Worm (Caenorhabditis elegans) whole organism, young adult: Measurements from ENCODE around the gene bet-2.

ENCODE experiments used
- B0019.2 ChIP-seq: fragments of 200-800 bp; sonication (Bioruptor generic); conservative IDR thresholded peaks from 2 replicates; pipeline ENCODE4 v1.3.6; 2022; ENCODE audit warnings: missing genetic modification reagents, missing genetic modification characterization, missing compliant biosample characterization
- B0035.1 ChIP-seq: sonication (generic microtip); optimal IDR thresholded peaks from 2 replicates; lab custom pipeline; 2016; ENCODE audit warnings: missing genetic modification characterization, mild to moderate bottlenecking, missing compliant biosample characterization, missing genotype, missing genetic modification reagents
- C06A6.2 ChIP-seq: fragments of 200-800 bp; sonication (Bioruptor generic); conservative IDR thresholded peaks from 2 replicates; pipeline ENCODE4 v1.3.6; 2022; ENCODE audit warnings: missing genetic modification characterization, missing compliant biosample characterization
- C17E4.6 ChIP-seq: fragments of 200-800 bp; sonication (Bioruptor generic); IDR thresholded peaks from 2 replicates; pipeline ENCODE4 v1.3.6; 2022; ENCODE audit warnings: missing genetic modification reagents, missing genetic modification characterization, missing compliant biosample characterization
- F22D6.2 ChIP-seq: sonication (generic microtip); optimal IDR thresholded peaks from 2 replicates; lab custom pipeline; 2016; ENCODE audit warnings: mild to moderate bottlenecking, missing genetic modification characterization, missing compliant biosample characterization
- F33H1.4 ChIP-seq: fragments of 200-800 bp; sonication (Bioruptor generic); IDR thresholded peaks from 2 replicates; pipeline ENCODE4 v1.3.6; 2022; ENCODE audit warnings: missing genetic modification reagents, missing genetic modification characterization, missing compliant biosample characterization
- F55B11.4 ChIP-seq: sonication (generic microtip); optimal IDR thresholded peaks from 2 replicates; lab custom pipeline; 2016; ENCODE audit warnings: missing compliant biosample characterization, missing genetic modification characterization, borderline replicate concordance; ENCODE audit not compliant: insufficient read depth
- K11D2.4 ChIP-seq: fragments of 200-800 bp; sonication (Bioruptor generic); IDR thresholded peaks from 2 replicates; pipeline ENCODE4 v1.3.6; 2022; ENCODE audit warnings: missing genetic modification reagents, missing genetic modification characterization, missing compliant biosample characterization
- Y53G8AR.9 ChIP-seq: fragments of 200-800 bp; sonication (Bioruptor generic); conservative IDR thresholded peaks from 2 replicates; pipeline ENCODE4 v1.3.6; 2022; ENCODE audit warnings: missing genetic modification reagents, missing genetic modification characterization, missing compliant biosample characterization
- aptf-3 ChIP-seq: fragments of 200-800 bp; sonication (Bioruptor generic); IDR thresholded peaks from 2 replicates; pipeline ENCODE4 v1.3.6; 2022; ENCODE audit warnings: missing genetic modification characterization, missing compliant biosample characterization
- athp-1 ChIP-seq: sonication (generic microtip); optimal IDR thresholded peaks from 2 replicates; lab custom pipeline; 2017; ENCODE audit warnings: mild to moderate bottlenecking, missing genetic modification characterization, missing compliant biosample characterization
- bed-2 ChIP-seq: fragments of 200-800 bp; sonication (Bioruptor generic); IDR thresholded peaks from 2 replicates; pipeline ENCODE4 v1.3.6; 2022; ENCODE audit warnings: missing genetic modification reagents, missing genetic modification characterization, missing compliant biosample characterization
- ccch-3 ChIP-seq: fragments of 200-800 bp; sonication (Bioruptor generic); optimal IDR thresholded peaks from 2 replicates; lab custom pipeline; 2018; ENCODE audit warnings: mild to moderate bottlenecking, missing genetic modification characterization, missing compliant biosample characterization
- ceh-27 ChIP-seq: fragments of 200-800 bp; sonication (Bioruptor generic); optimal IDR thresholded peaks from 2 replicates; lab custom pipeline; 2018; ENCODE audit warnings: mild to moderate bottlenecking, missing genetic modification characterization, moderate library complexity, missing compliant biosample characterization
- ceh-58 ChIP-seq: fragments of 200-800 bp; sonication (Bioruptor generic); IDR thresholded peaks from 2 replicates; pipeline ENCODE4 v1.3.6; 2022; ENCODE audit warnings: missing genetic modification characterization, missing compliant biosample characterization
- ceh-79 ChIP-seq: sonication (generic microtip); optimal IDR thresholded peaks from 2 replicates; lab custom pipeline; 2017; ENCODE audit warnings: mild to moderate bottlenecking, missing genetic modification characterization, missing compliant biosample characterization
- ceh-91 ChIP-seq: fragments of 200-800 bp; sonication (Bioruptor generic); IDR thresholded peaks from 2 replicates; pipeline ENCODE4 v1.3.6; 2022; ENCODE audit warnings: missing genetic modification reagents, missing genetic modification characterization, missing compliant biosample characterization
- dox-1 ChIP-seq: fragments of 200-800 bp; sonication (Bioruptor generic); IDR thresholded peaks from 2 replicates; pipeline ENCODE4 v1.3.6; 2022; ENCODE audit warnings: missing genetic modification reagents, missing genetic modification characterization, missing compliant biosample characterization
- efl-1 ChIP-seq: fragments of 150-350 bp; optimal IDR thresholded peaks from 2 replicates; lab custom pipeline; 2014; ENCODE audit warnings: missing biosample characterization, missing genetic modification reagents, missing genetic modification characterization
- ekl-4 ChIP-seq: fragments of 200-800 bp; sonication (Bioruptor generic); IDR thresholded peaks from 2 replicates; pipeline ENCODE4 v1.3.6; 2022; ENCODE audit warnings: missing genetic modification reagents, missing genetic modification characterization, missing compliant biosample characterization
- fkh-3 ChIP-seq: sonication (generic microtip); optimal IDR thresholded peaks from 2 replicates; lab custom pipeline; 2016; ENCODE audit warnings: mild to moderate bottlenecking, missing genetic modification characterization, missing compliant biosample characterization
- gei-17 ChIP-seq: fragments of 200-800 bp; sonication (Bioruptor generic); optimal IDR thresholded peaks from 2 replicates; lab custom pipeline; 2018; ENCODE audit warnings: mild to moderate bottlenecking, missing genetic modification characterization, missing compliant biosample characterization
- him-1 ChIP-seq: sonication (generic microtip); optimal IDR thresholded peaks from 2 replicates; lab custom pipeline; 2016; ENCODE audit warnings: missing genotype, missing genetic modification reagents, missing genetic modification characterization, missing compliant biosample characterization
- hlh-12 ChIP-seq: sonication (generic microtip); optimal IDR thresholded peaks from 2 replicates; lab custom pipeline; 2016; ENCODE audit warnings: missing genetic modification characterization, missing compliant biosample characterization
- lin-26 ChIP-seq: fragments of 200-800 bp; sonication (Bioruptor generic); IDR thresholded peaks from 2 replicates; pipeline ENCODE4 v1.3.6; 2022; ENCODE audit warnings: missing genetic modification reagents, missing genetic modification characterization, missing compliant biosample characterization
- lin-40 ChIP-seq: sonication (generic microtip); optimal IDR thresholded peaks from 2 replicates; lab custom pipeline; 2016; ENCODE audit warnings: missing genetic modification characterization, mild to moderate bottlenecking, missing compliant biosample characterization, missing genotype, missing genetic modification reagents
- lsy-27 ChIP-seq: sonication (generic microtip); optimal IDR thresholded peaks from 2 replicates; lab custom pipeline; 2017; ENCODE audit warnings: missing genetic modification characterization, mild to moderate bottlenecking, missing compliant biosample characterization, antibody characterized with exemption, missing genotype, borderline replicate concordance; ENCODE audit not compliant: insufficient read depth
- mel-28 ChIP-seq: sonication (generic microtip); optimal IDR thresholded peaks from 2 replicates; lab custom pipeline; 2016; ENCODE audit warnings: borderline replicate concordance, mild to moderate bottlenecking, missing genetic modification characterization, missing compliant biosample characterization
- mxl-1 ChIP-seq: sonication (generic microtip); optimal IDR thresholded peaks from 2 replicates; lab custom pipeline; 2016; ENCODE audit warnings: missing genetic modification characterization, missing compliant biosample characterization
- nhr-120 ChIP-seq: fragments of 200-800 bp; sonication (Bioruptor generic); IDR thresholded peaks from 2 replicates; pipeline ENCODE4 v1.3.6; 2022; ENCODE audit warnings: missing genetic modification characterization, missing compliant biosample characterization
- nhr-179 ChIP-seq: sonication (generic microtip); optimal IDR thresholded peaks from 2 replicates; lab custom pipeline; 2016; ENCODE audit warnings: mild to moderate bottlenecking, missing genetic modification characterization, missing compliant biosample characterization
- nhr-80 ChIP-seq: sonication (generic microtip); optimal IDR thresholded peaks from 2 replicates; lab custom pipeline; 2016; ENCODE audit warnings: missing genetic modification characterization, missing compliant biosample characterization
- sea-2 ChIP-seq: fragments of 200-800 bp; sonication (Bioruptor generic); IDR thresholded peaks from 2 replicates; pipeline ENCODE4 v1.3.6; 2022; ENCODE audit warnings: missing genetic modification characterization, missing compliant biosample characterization
- snpc-1.3 ChIP-seq: sonication (generic microtip); optimal IDR thresholded peaks from 2 replicates; lab custom pipeline; 2017; ENCODE audit warnings: missing genetic modification characterization, mild to moderate bottlenecking, missing compliant biosample characterization, antibody characterized with exemption, moderate library complexity, missing genotype, missing genetic modification reagents; ENCODE audit not compliant: insufficient read depth
- somi-1 ChIP-seq: fragments of 200-800 bp; sonication (Bioruptor generic); optimal IDR thresholded peaks from 2 replicates; lab custom pipeline; 2018; ENCODE audit warnings: mild to moderate bottlenecking, missing genetic modification characterization, missing compliant biosample characterization
- ztf-22 ChIP-seq: fragments of 200-800 bp; sonication (Bioruptor generic); optimal IDR thresholded peaks from 2 replicates; lab custom pipeline; 2018; ENCODE audit warnings: mild to moderate bottlenecking, missing genetic modification characterization, moderate library complexity, missing compliant biosample characterization

Gene bet-2

ce11 chrX:10604386-10604785 is 35.3 kb downstream of the bet-2 start, which contains the start of gene flp-19:
Gene flp-19, plus strand, starts transcription at chrX:10604686.
- no peak for TF ChIP-seq ztf-22

ce11 chrX:10609878-10610277 is 40.8 kb downstream of the bet-2 start:
- TF ChIP-seq him-1 (tag; lab: Kevin White, UChicago) (no peak), C17E4.6 (GFP tag; lab: Robert Waterston, UW) (no peak), bed-2 (GFP tag; lab: Robert Waterston, UW) (no peak), ccch-3 (GFP tag; lab: Kevin White, UChicago) (no peak), efl-1 (GFP tag; lab: Kevin White, UChicago) (no peak), B0019.2 (GFP tag; lab: Robert Waterston, UW) (no peak), lsy-27 (tag; lab: Kevin White, UChicago) (no peak), dox-1 (GFP tag; lab: Robert Waterston, UW) (no peak), ceh-79 (tag; lab: Kevin White, UChicago) (no peak), nhr-179 (tag; lab: Kevin White, UChicago) (no peak), C06A6.2 (no peak), ceh-58 (GFP tag; lab: Robert Waterston, UW) (no peak), aptf-3 (no peak), somi-1 (GFP tag; lab: Kevin White, UChicago) (no peak), fkh-3 (no peak)

ce11 chrX:10612355-10612754 is 43.3 kb downstream of the bet-2 start:
- TF ChIP-seq K11D2.4 (GFP tag; lab: Robert Waterston, UW) (no peak), B0035.1 (no peak), F22D6.2 (tag; lab: Kevin White, UChicago) (no peak), ceh-91 (no peak), ztf-22 (no peak), F55B11.4 (tag; lab: Kevin White, UChicago) (no peak), ekl-4 (GFP tag; lab: Robert Waterston, UW) (no peak), C17E4.6 (GFP tag; lab: Robert Waterston, UW) (no peak), fkh-3 (no peak), bed-2 (GFP tag; lab: Robert Waterston, UW) (no peak), mel-28 (no peak), ceh-27 (GFP tag; lab: Kevin White, UChicago) (no peak)

- no peak for TF ChIP-seq sea-2 (GFP tag; lab: Robert Waterston, UW)
- TF ChIP-seq nhr-80: no peak
- TF ChIP-seq ceh-79 (tag; lab: Kevin White, UChicago): no peak
- no peak for TF ChIP-seq gei-17 (GFP tag; lab: Kevin White, UChicago)
- TF ChIP-seq ceh-27 (GFP tag; lab: Kevin White, UChicago): no peak
- TF ChIP-seq mxl-1 (tag; lab: Kevin White, UChicago): no peak
- no peak for TF ChIP-seq athp-1 (tag; lab: Kevin White, UChicago)
- no peak for TF ChIP-seq F33H1.4
- no peak for TF ChIP-seq hlh-12 (tag; lab: Kevin White, UChicago)
- TF ChIP-seq Y53G8AR.9 (GFP tag; lab: Robert Waterston, UW): no peak
- TF ChIP-seq lin-40 (tag; lab: Kevin White, UChicago): no peak
Measured at ce11 chrX:10616041-10616440, 47.0 kb downstream of the bet-2 start.

ce11 chrX:10617815-10618214 is 48.7 kb downstream of the bet-2 start:
- TF ChIP-seq nhr-80: peak; percentile 68
- TF ChIP-seq nhr-120 (GFP tag; lab: Robert Waterston, UW): no peak
- no peak for TF ChIP-seq lin-26 (GFP tag; lab: Robert Waterston, UW)
- TF ChIP-seq snpc-1.3 (tag; lab: Kevin White, UChicago): no peak
